Worm (Caenorhabditis elegans) whole organism, early embryonic: ENCODE data around the gene nmr-2.

Experiments
- B0310.2 ChIP-seq: sonication (generic microtip); optimal IDR thresholded peaks from 2 replicates; lab custom pipeline; 2016; ENCODE audit warnings: mild to moderate bottlenecking, missing genetic modification characterization, missing compliant biosample characterization
- F13C5.2 ChIP-seq: sonication (generic microtip); optimal IDR thresholded peaks from 2 replicates; lab custom pipeline; 2017; ENCODE audit warnings: mild to moderate bottlenecking, missing genetic modification characterization, inconsistent platforms, missing compliant biosample characterization
- ama-1 ChIP-seq: fragments of 150-350 bp; optimal IDR thresholded peaks from 2 replicates; lab custom pipeline; 2014
- ceh-36 ChIP-seq: sonication (generic microtip); optimal IDR thresholded peaks from 2 replicates; lab custom pipeline; 2016; ENCODE audit warnings: missing genetic modification characterization, inconsistent platforms, missing compliant biosample characterization
- ets-7 ChIP-seq: sonication (generic microtip); optimal IDR thresholded peaks from 2 replicates; lab custom pipeline; 2016; ENCODE audit warnings: missing genotype, missing genetic modification characterization, missing compliant biosample characterization
- flt-1 ChIP-seq: fragments of 200-800 bp; sonication (Bioruptor generic); IDR thresholded peaks from 2 replicates; pipeline ENCODE4 v1.3.6; 2022; ENCODE audit warnings: missing genetic modification characterization, missing compliant biosample characterization
- hmbx-1 ChIP-seq: sonication (generic microtip); optimal IDR thresholded peaks from 2 replicates; lab custom pipeline; 2016; ENCODE audit warnings: mild to moderate bottlenecking, missing genetic modification characterization, missing compliant biosample characterization
- hmg-4 ChIP-seq: fragments of 200-800 bp; sonication (Bioruptor generic); optimal IDR thresholded peaks from 2 replicates; lab custom pipeline; 2018; ENCODE audit warnings: mild to moderate bottlenecking, missing genetic modification characterization, missing compliant biosample characterization
- pes-1 ChIP-seq: fragments of 200-800 bp; sonication (Bioruptor generic); IDR thresholded peaks from 2 replicates; pipeline ENCODE4 v1.3.6; 2022; ENCODE audit warnings: missing genetic modification reagents, missing genetic modification characterization, missing compliant biosample characterization
- scrt-1 ChIP-seq: fragments of 200-800 bp; sonication (Bioruptor generic); IDR thresholded peaks from 2 replicates; pipeline ENCODE4 v1.3.6; 2022; ENCODE audit warnings: missing genetic modification characterization, missing compliant biosample characterization
- sea-1 ChIP-seq: fragments of 200-800 bp; sonication (Bioruptor generic); conservative IDR thresholded peaks from 2 replicates; pipeline ENCODE4 v1.3.6; 2022; ENCODE audit warnings: missing genetic modification characterization, missing compliant biosample characterization
- tbx-11 ChIP-seq: fragments of 200-800 bp; sonication (Bioruptor generic); IDR thresholded peaks from 2 replicates; pipeline ENCODE4 v1.3.6; 2022; ENCODE audit warnings: missing genetic modification characterization, missing compliant biosample characterization
- tra-4 ChIP-seq: sonication (generic microtip); optimal IDR thresholded peaks from 2 replicates; lab custom pipeline; 2017; ENCODE audit warnings: missing genetic modification characterization, missing compliant biosample characterization

DNA sequence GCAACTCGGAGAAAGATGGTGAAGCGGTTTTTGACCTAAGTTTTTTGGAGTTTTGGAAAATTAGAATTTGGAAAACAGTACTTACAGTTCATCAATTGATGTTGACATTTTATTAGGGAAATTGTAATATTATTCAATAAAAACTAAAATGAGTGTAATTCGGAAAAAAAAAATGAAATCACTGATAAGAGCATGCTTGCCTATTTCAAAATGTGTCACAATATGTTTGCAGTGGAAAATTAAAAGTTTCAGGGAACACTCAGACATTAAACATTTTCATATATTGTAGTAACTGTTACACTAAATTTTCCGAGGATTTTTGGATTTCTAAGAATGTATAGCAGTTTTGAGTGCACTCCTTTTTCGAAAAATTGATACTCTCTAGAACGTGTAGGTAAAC is 40.9 kb upstream of the nmr-2 start, which contains the start of the genes fbxa-82 and C25D7.5:
- no peak for TF ChIP-seq flt-1 (GFP tag; lab: Robert Waterston, UW)
- TF ChIP-seq ets-7 (tag; lab: Kevin White, UChicago) = no peak
- no peak for TF ChIP-seq F13C5.2 (tag; lab: Kevin White, UChicago)
- no peak for TF ChIP-seq scrt-1 (GFP tag; lab: Robert Waterston, UW)
- TF ChIP-seq B0310.2 (tag; lab: Kevin White, UChicago) = no peak
- TF ChIP-seq ama-1 (lab: Kevin White, UChicago) = no peak
- no peak for TF ChIP-seq pes-1 (GFP tag; lab: Robert Waterston, UW)
- TF ChIP-seq sea-1 (GFP tag; lab: Robert Waterston, UW) = no peak
- no peak for TF ChIP-seq hmbx-1
- TF ChIP-seq tra-4 = no peak
- TF ChIP-seq tbx-11 (GFP tag; lab: Robert Waterston, UW) = no peak
- no peak for TF ChIP-seq hmg-4 (GFP tag; lab: Kevin White, UChicago)
- no peak for TF ChIP-seq ceh-36 (tag; lab: Kevin White, UChicago)
